Fruit fly (Drosophila melanogaster) whole organism, embryonic: ENCODE results near the gene Zyx.

Experiments used
- CG1024 ChIP-seq: fragments of 200-800 bp; sonication (Bioruptor generic); IDR thresholded peaks from 2 replicates; pipeline ENCODE4 v1.3.6; 2022; ENCODE audit warnings: missing biosample characterization, missing genetic modification characterization
- CG12744 ChIP-seq: fragments of 200-800 bp; sonication (Bioruptor generic); optimal IDR thresholded peaks from 2 replicates; lab custom pipeline; 2016; ENCODE audit warnings: missing biosample characterization, missing genetic modification characterization
- CG13624 ChIP-seq: fragments of 200-800 bp; sonication (Bioruptor generic); optimal IDR thresholded peaks from 2 replicates; lab custom pipeline; 2016; ENCODE audit warnings: missing biosample characterization, missing genetic modification characterization
- CG2199 ChIP-seq: fragments of 200-800 bp; sonication (Bioruptor generic); IDR thresholded peaks from 3 replicates; pipeline ENCODE4 v1.3.6; 2022; ENCODE audit warnings: missing biosample characterization, missing genetic modification characterization
- HLH3B ChIP-seq: fragments of 200-800 bp; sonication (Bioruptor generic); IDR thresholded peaks from 2 replicates; pipeline ENCODE4 v1.3.6; 2022; ENCODE audit warnings: missing biosample characterization, missing genetic modification characterization
- NfI ChIP-seq: fragments of 200-800 bp; sonication (Bioruptor generic); optimal IDR thresholded peaks from 3 replicates; lab custom pipeline; 2018; ENCODE audit warnings: missing biosample characterization, mild to moderate bottlenecking, missing genetic modification characterization, moderate library complexity
- Sox102F ChIP-seq: fragments of 200-800 bp; sonication (Bioruptor generic); optimal IDR thresholded peaks from 2 replicates; lab custom pipeline; 2018; ENCODE audit warnings: missing biosample characterization, mild to moderate bottlenecking, missing genetic modification characterization, moderate library complexity
- dan ChIP-seq: fragments of 200-800 bp; sonication (Bioruptor generic); IDR thresholded peaks from 2 replicates; pipeline ENCODE4 v1.3.6; 2022; ENCODE audit warnings: missing biosample characterization, missing genetic modification characterization
- oc ChIP-seq: fragments of 200-800 bp; sonication (Bioruptor generic); optimal IDR thresholded peaks from 2 replicates; lab custom pipeline; 2018; ENCODE audit warnings: missing biosample characterization, mild to moderate bottlenecking, missing genetic modification characterization, moderate library complexity

dm6 chr4:1029198-1029795 lies 35.5 kb downstream of the Zyx start, which contains the start of gene Mpv17:
- TF ChIP-seq CG12744 (no peak), Sox102F (GFP tag; lab: Kevin White, UChicago) (no peak), CG13624 (GFP tag; lab: Kevin White, UChicago) (peak; percentile 27), NfI (GFP tag; lab: Kevin White, UChicago) (peak; percentile 18), dan (GFP tag; lab: Robert Waterston, UW) (no peak), CG2199 (GFP tag; lab: Robert Waterston, UW) (no peak), CG1024 (GFP tag; lab: Robert Waterston, UW) (no peak), HLH3B (GFP tag; lab: Robert Waterston, UW) (no peak), oc (tag; lab: Kevin White, UChicago) (no peak)
